Fruit fly (Drosophila melanogaster) whole organism, embryonic: ENCODE data around the gene Rh4.
A peak's percentile ranks its signal among the peaks of the same experiment; 100 is the strongest.

ENCODE experiments used
- Atf6 ChIP-seq: fragments of 200-800 bp; sonication (Bioruptor generic); IDR thresholded peaks from 2 replicates; pipeline ENCODE4 v1.3.6; 2022; ENCODE audit warnings: missing biosample characterization, missing genetic modification characterization
- BEAF-32 ChIP-seq: fragments of 200-800 bp; sonication (Bioruptor generic); optimal IDR thresholded peaks from 3 replicates; lab custom pipeline; 2017; ENCODE audit warnings: missing biosample characterization, missing genetic modification characterization, mild to moderate bottlenecking, moderate library complexity, missing genetic modification reagents
- CG10209 ChIP-seq: fragments of 200-800 bp; sonication (Bioruptor generic); optimal IDR thresholded peaks from 3 replicates; lab custom pipeline; 2017; ENCODE audit warnings: missing biosample characterization, mild to moderate bottlenecking, missing genetic modification characterization, missing genetic modification reagents
- CG10959 ChIP-seq: fragments of 200-800 bp; sonication (Bioruptor generic); IDR thresholded peaks from 2 replicates; pipeline ENCODE4 v1.3.6; 2022; ENCODE audit warnings: missing biosample characterization, missing genetic modification characterization
- CG11504 ChIP-seq: fragments of 200-800 bp; sonication (Bioruptor generic); optimal IDR thresholded peaks from 3 replicates; lab custom pipeline; 2019; ENCODE audit warnings: missing biosample characterization, mild to moderate bottlenecking, missing genetic modification characterization, moderate library complexity
- CG11695 ChIP-seq: fragments of 200-800 bp; sonication (Bioruptor generic); IDR thresholded peaks from 3 replicates; pipeline ENCODE4 v1.3.6; 2022; ENCODE audit warnings: missing biosample characterization, missing genetic modification characterization
- CG11723 ChIP-seq: fragments of 200-800 bp; sonication (Bioruptor generic); optimal IDR thresholded peaks from 2 replicates; lab custom pipeline; 2017; ENCODE audit warnings: missing biosample characterization, mild to moderate bottlenecking, missing genetic modification characterization
- CG12299 ChIP-seq: fragments of 200-800 bp; sonication (Bioruptor generic); optimal IDR thresholded peaks from 2 replicates; lab custom pipeline; 2018; ENCODE audit warnings: missing biosample characterization, mild to moderate bottlenecking, missing genetic modification characterization
- CG12769 ChIP-seq: fragments of 200-800 bp; sonication (Bioruptor generic); optimal IDR thresholded peaks from 2 replicates; lab custom pipeline; 2019; ENCODE audit warnings: missing biosample characterization, mild to moderate bottlenecking, missing genetic modification characterization, moderate library complexity
- CG13287 ChIP-seq: fragments of 200-800 bp; sonication (Bioruptor generic); IDR thresholded peaks from 2 replicates; pipeline ENCODE4 v1.3.6; 2022; ENCODE audit warnings: missing biosample characterization, missing genetic modification characterization; ENCODE audit not compliant: partially characterized antibody
- CG15514 ChIP-seq: fragments of 200-800 bp; sonication (Bioruptor generic); optimal IDR thresholded peaks from 3 replicates; lab custom pipeline; 2017; ENCODE audit warnings: missing biosample characterization, missing genetic modification characterization, mild to moderate bottlenecking, moderate library complexity, missing genetic modification reagents
- CG17385 ChIP-seq: fragments of 200-800 bp; sonication (Bioruptor generic); optimal IDR thresholded peaks from 3 replicates; lab custom pipeline; 2018; ENCODE audit warnings: missing biosample characterization, mild to moderate bottlenecking, missing genetic modification characterization
- CG2678 ChIP-seq: fragments of 200-800 bp; sonication (Bioruptor generic); optimal IDR thresholded peaks from 3 replicates; lab custom pipeline; 2019; ENCODE audit warnings: missing biosample characterization, mild to moderate bottlenecking, missing genetic modification characterization, moderate library complexity
- CG32532 ChIP-seq: fragments of 200-800 bp; sonication (Bioruptor generic); IDR thresholded peaks from 2 replicates; pipeline ENCODE4 v1.3.6; 2022; ENCODE audit warnings: missing biosample characterization, missing genetic modification characterization
- CG3847 ChIP-seq: fragments of 200-800 bp; sonication (Bioruptor generic); IDR thresholded peaks from 2 replicates; pipeline ENCODE4 v1.3.6; 2022; ENCODE audit warnings: missing biosample characterization, missing genetic modification characterization
- CG4707 ChIP-seq: fragments of 200-800 bp; sonication (Bioruptor generic); optimal IDR thresholded peaks from 2 replicates; lab custom pipeline; 2018; ENCODE audit warnings: missing biosample characterization, mild to moderate bottlenecking, missing genetic modification characterization, moderate library complexity
- CG4730 ChIP-seq: fragments of 200-800 bp; sonication (Bioruptor generic); IDR thresholded peaks from 2 replicates; pipeline ENCODE4 v1.3.6; 2022; ENCODE audit warnings: missing biosample characterization, missing genetic modification characterization
- CG6689 ChIP-seq: fragments of 200-800 bp; sonication (Bioruptor generic); IDR thresholded peaks from 2 replicates; pipeline ENCODE4 v1.3.6; 2022; ENCODE audit warnings: missing biosample characterization, missing genetic modification characterization
- CG7839 ChIP-seq: fragments of 200-800 bp; sonication (Bioruptor generic); optimal IDR thresholded peaks from 3 replicates; lab custom pipeline; 2018; ENCODE audit warnings: missing biosample characterization, mild to moderate bottlenecking, missing genetic modification characterization, moderate library complexity
- CG7928 ChIP-seq: fragments of 200-800 bp; sonication (Bioruptor generic); optimal IDR thresholded peaks from 2 replicates; lab custom pipeline; 2017; ENCODE audit warnings: missing biosample characterization, mild to moderate bottlenecking, missing genetic modification characterization
- CG9727 ChIP-seq: fragments of 200-800 bp; sonication (Bioruptor generic); optimal IDR thresholded peaks from 3 replicates; lab custom pipeline; 2017; ENCODE audit warnings: missing biosample characterization, mild to moderate bottlenecking, missing genetic modification characterization
- CG9932 ChIP-seq: fragments of 200-800 bp; sonication (Bioruptor generic); IDR thresholded peaks from 2 replicates; pipeline ENCODE4 v1.3.6; 2022; ENCODE audit warnings: missing biosample characterization, missing genetic modification characterization
- Deaf1 ChIP-seq: fragments of 200-800 bp; optimal IDR thresholded peaks from 3 replicates; lab custom pipeline; 2019; ENCODE audit warnings: missing biosample characterization, mild to moderate bottlenecking, missing genetic modification characterization, moderate library complexity
- Drgx ChIP-seq: fragments of 200-800 bp; sonication (Bioruptor generic); IDR thresholded peaks from 2 replicates; pipeline ENCODE4 v1.3.6; 2022; ENCODE audit warnings: missing biosample characterization, missing genetic modification characterization
- Fer2 ChIP-seq: fragments of 200-800 bp; sonication (Bioruptor generic); optimal IDR thresholded peaks from 2 replicates; lab custom pipeline; 2018; ENCODE audit warnings: missing biosample characterization, mild to moderate bottlenecking, missing genetic modification characterization, moderate library complexity
- Hmr ChIP-seq: fragments of 200-800 bp; sonication (Bioruptor generic); optimal IDR thresholded peaks from 3 replicates; lab custom pipeline; 2017; ENCODE audit warnings: mild to moderate bottlenecking, missing biosample characterization, missing genetic modification reagents, missing genetic modification characterization
- Hr39 ChIP-seq: fragments of >200 bp; optimal IDR thresholded peaks from 2 replicates; lab custom pipeline; 2017
- MESR4 ChIP-seq: fragments of 200-800 bp; sonication (Bioruptor generic); optimal IDR thresholded peaks from 2 replicates; lab custom pipeline; 2018; ENCODE audit warnings: missing biosample characterization, mild to moderate bottlenecking, missing genetic modification characterization, moderate library complexity
- Myb ChIP-seq: fragments of 200-800 bp; sonication (Bioruptor generic); optimal IDR thresholded peaks from 2 replicates; lab custom pipeline; 2016; ENCODE audit warnings: missing biosample characterization, missing genetic modification characterization
- NC2α ChIP-seq: fragments of 200-800 bp; sonication (Bioruptor generic); optimal IDR thresholded peaks from 2 replicates; lab custom pipeline; 2016; ENCODE audit warnings: missing biosample characterization, missing genetic modification characterization
- Nf-YC ChIP-seq: fragments of 200-800 bp; optimal IDR thresholded peaks from 3 replicates; lab custom pipeline; 2019; ENCODE audit warnings: missing biosample characterization, mild to moderate bottlenecking, missing genetic modification characterization, moderate library complexity
- Oli ChIP-seq: fragments of 200-800 bp; sonication (Bioruptor generic); optimal IDR thresholded peaks from 2 replicates; lab custom pipeline; 2018; ENCODE audit warnings: missing biosample characterization, mild to moderate bottlenecking, missing genetic modification characterization, moderate library complexity
- Ptx1 ChIP-seq: fragments of 200-800 bp; sonication (Bioruptor generic); IDR thresholded peaks from 2 replicates; pipeline ENCODE4 v1.3.6; 2022; ENCODE audit warnings: missing biosample characterization, missing genetic modification characterization
- Sry-β ChIP-seq: fragments of 200-800 bp; sonication (Bioruptor generic); optimal IDR thresholded peaks from 2 replicates; lab custom pipeline; 2018; ENCODE audit warnings: missing biosample characterization, mild to moderate bottlenecking, missing genetic modification characterization, moderate library complexity
- cas ChIP-seq: fragments of 200-800 bp; sonication (Bioruptor generic); IDR thresholded peaks from 2 replicates; pipeline ENCODE4 v1.3.6; 2022; ENCODE audit warnings: missing biosample characterization, missing genetic modification characterization
- caup ChIP-seq: fragments of 200-800 bp; sonication (Bioruptor generic); optimal IDR thresholded peaks from 3 replicates; lab custom pipeline; 2017; ENCODE audit warnings: missing biosample characterization, mild to moderate bottlenecking, missing genetic modification characterization, moderate library complexity; ENCODE audit not compliant: severe bottlenecking
- hkb ChIP-seq, 2 experiments: fragments of 200-800 bp in 1 of 2; fragments of >200 bp in 1 of 2; sonication (Bioruptor generic) in 1 of 2; IDR thresholded peaks in 1 of 2; optimal IDR thresholded peaks in 1 of 2; 2 replicates each; pipeline versions ENCODE4 v1.3.6 to Lab custom; 2017 to 2022; ENCODE audit warnings: missing biosample characterization in 1 of 2, missing genetic modification characterization in 1 of 2
- lab ChIP-seq: fragments of 200-800 bp; sonication (Bioruptor generic); optimal IDR thresholded peaks from 3 replicates; lab custom pipeline; 2017; ENCODE audit warnings: missing biosample characterization, missing genetic modification characterization, mild to moderate bottlenecking, moderate library complexity, missing genetic modification reagents
- mld ChIP-seq: fragments of 200-800 bp; sonication (Bioruptor generic); IDR thresholded peaks from 3 replicates; pipeline ENCODE4 v1.3.6; 2022; ENCODE audit warnings: missing biosample characterization, missing genetic modification characterization; ENCODE audit not compliant: partially characterized antibody
- pan ChIP-seq, 4 experiments: fragments of >200 bp in 3 of 4; fragments of 200-800 bp in 1 of 4; sonication (Bioruptor generic) in 1 of 4; optimal IDR thresholded peaks in 3 of 4; IDR thresholded peaks in 1 of 4; 2 replicates each; pipeline versions ENCODE4 v1.3.6 to Lab custom; 2017 to 2022; ENCODE audit warnings: missing biosample characterization in 2 of 4, missing genetic modification characterization in 2 of 4, mixed read lengths in 1 of 4
- phol ChIP-seq: fragments of 200-800 bp; sonication (Bioruptor generic); optimal IDR thresholded peaks from 3 replicates; lab custom pipeline; 2018; ENCODE audit warnings: missing biosample characterization, mild to moderate bottlenecking, missing genetic modification characterization, moderate library complexity
- prd ChIP-seq, 3 experiments: fragments of >200 bp in 2 of 3; fragments of 200-800 bp in 1 of 3; sonication (Bioruptor generic) in 1 of 3; optimal IDR thresholded peaks in 2 of 3; IDR thresholded peaks in 1 of 3; 2 replicates in 2 of 3; 3 replicates in 1 of 3; pipeline versions ENCODE4 v1.3.6 to Lab custom; 2017 to 2022; ENCODE audit warnings: missing biosample characterization in 1 of 3, missing genetic modification characterization in 1 of 3
- pzg ChIP-seq: fragments of 200-800 bp; sonication (Bioruptor generic); optimal IDR thresholded peaks from 3 replicates; lab custom pipeline; 2018; ENCODE audit warnings: missing biosample characterization, mild to moderate bottlenecking, missing genetic modification characterization, moderate library complexity
- rib ChIP-seq: fragments of 200-800 bp; sonication (Bioruptor generic); IDR thresholded peaks from 2 replicates; pipeline ENCODE4 v1.3.6; 2022; ENCODE audit warnings: missing biosample characterization, missing genetic modification characterization
- row ChIP-seq: fragments of 200-800 bp; sonication (Bioruptor generic); IDR thresholded peaks from 3 replicates; pipeline ENCODE4 v1.3.6; 2022; ENCODE audit warnings: missing biosample characterization, missing genetic modification characterization
- seq ChIP-seq: fragments of 200-800 bp; sonication (Bioruptor generic); IDR thresholded peaks from 2 replicates; pipeline ENCODE4 v1.3.6; 2022; ENCODE audit warnings: missing biosample characterization, missing genetic modification characterization
- slbo ChIP-seq: fragments of 200-800 bp; sonication (Bioruptor generic); IDR thresholded peaks from 2 replicates; pipeline ENCODE4 v1.3.6; 2022; ENCODE audit warnings: missing biosample characterization, missing genetic modification characterization
- sob ChIP-seq: fragments of 200-800 bp; sonication (Bioruptor generic); IDR thresholded peaks from 2 replicates; pipeline ENCODE4 v1.3.6; 2022; ENCODE audit warnings: missing biosample characterization, missing genetic modification characterization

Rh4 gene

DNA sequence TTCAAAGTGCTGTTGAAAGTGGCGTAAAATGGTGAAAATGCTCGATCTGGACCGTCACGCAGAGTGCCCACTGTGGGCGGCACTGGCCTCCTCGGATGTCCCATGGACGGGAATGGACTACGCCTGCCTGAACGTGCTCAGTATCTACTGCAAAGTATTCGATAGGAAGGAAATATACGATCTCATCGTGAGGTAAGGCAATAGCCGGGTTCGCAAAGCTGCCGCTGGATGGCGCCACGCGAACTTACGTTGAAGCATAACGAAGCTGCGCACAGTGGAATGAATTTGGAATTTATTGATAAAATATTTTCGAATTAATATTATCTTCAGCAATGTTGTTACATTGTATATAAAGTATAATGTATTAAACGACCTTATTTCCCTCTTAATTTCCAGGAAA lies 34.1 kb upstream of the Rh4 start (continued):
- TF ChIP-seq CG12769 (tag; lab: Kevin White, UChicago) (peak; percentile 37), BEAF-32 (GFP tag; lab: Kevin White, UChicago) (peak; percentile 32), NC2α (GFP tag; lab: Kevin White, UChicago) (no peak), row (GFP tag; lab: Robert Waterston, UW) (peak; percentile 40; the same call in 1 of the 3 replicates), CG4707 (GFP tag; lab: Kevin White, UChicago) (peak; percentile 64), CG10959 (GFP tag; lab: Robert Waterston, UW) (no peak), Deaf1 (tag; lab: Kevin White, UChicago) (peak; percentile 28), CG11723 (GFP tag; lab: Kevin White, UChicago) (no peak), MESR4 (GFP tag; lab: Kevin White, UChicago) (no peak), Sry-β (no peak), phol (no peak), pan (optimal IDR thresholded peaks at IDR 0.05; lab: Kevin White, UChicago) (no peak), pan (GFP tag; optimal IDR thresholded peaks at IDR 0.05 in 1 of 2, IDR thresholded peaks at IDR 0.05 in 1 of 2) (peak in 1 of 2 experiments; percentile 38), Hr39 (lab: Kevin White, UChicago) (no peak), CG10209 (GFP tag; lab: Kevin White, UChicago) (no peak), Oli (tag; lab: Kevin White, UChicago) (no peak), CG9932 (GFP tag; lab: Robert Waterston, UW) (0 out of 2 replicates have a peak, but pooled peaks have one; percentile 7), CG3847 (0 out of 2 replicates have a peak, but pooled peaks have one; percentile 9), Atf6 (no peak; the same call in 1 of the 2 replicates), rib (no peak), CG7928 (GFP tag; lab: Kevin White, UChicago) (no peak), CG13287 (GFP tag; lab: Robert Waterston, UW) (peak; percentile 24; the same call in 1 of the 2 replicates), CG4730 (no peak), pzg (GFP tag; lab: Kevin White, UChicago) (peak; percentile 7), hkb (optimal IDR thresholded peaks at IDR 0.05; lab: Kevin White, UChicago) (no peak), hkb (GFP tag; IDR thresholded peaks at IDR 0.05; lab: Robert Waterston, UW) (peak; percentile 22; the same call in 1 of the 2 replicates), cas (GFP tag; lab: Robert Waterston, UW) (no peak), Fer2 (tag; lab: Kevin White, UChicago) (no peak), Hmr (peak; percentile 22), CG6689 (GFP tag; lab: Robert Waterston, UW) (peak; percentile 24; the same call in 1 of the 2 replicates), CG32532 (GFP tag; lab: Robert Waterston, UW) (peak; percentile 66; the same call in 1 of the 2 replicates), Myb (GFP tag; lab: Kevin White, UChicago) (no peak), sob (peak; percentile 31; the same call in 1 of the 2 replicates)
- TF ChIP-seq, all 482 proteins: peak for 38

DNA sequence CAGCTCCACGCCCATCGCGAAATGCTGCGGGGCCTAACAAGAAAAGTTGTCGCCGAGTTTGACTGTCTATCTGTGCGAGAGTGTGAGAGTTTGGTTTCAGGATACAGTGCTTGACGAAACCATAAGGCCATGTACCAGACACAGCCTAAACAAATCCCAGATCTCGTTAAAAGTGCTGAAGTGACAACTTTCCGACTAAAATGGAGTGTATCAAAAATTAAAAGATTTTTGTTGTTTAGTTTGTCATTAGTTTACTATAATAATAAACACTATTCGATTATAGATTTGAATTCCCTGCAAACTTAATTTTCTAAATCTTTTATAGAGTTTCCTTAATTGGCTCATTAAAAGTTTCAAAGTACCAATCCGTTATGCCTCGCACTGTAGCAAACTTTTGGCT lies 31.3 kb upstream of the Rh4 start:
- TF ChIP-seq CG12299 (tag; lab: Kevin White, UChicago), result no peak
- no peak for TF ChIP-seq Nf-YC (tag; lab: Kevin White, UChicago)
- TF ChIP-seq CG7839 (tag; lab: Kevin White, UChicago), result peak; percentile 50
- TF ChIP-seq CG11695 (GFP tag; lab: Robert Waterston, UW), result peak; percentile 59; the same call in 2 of the 3 replicates
- peak; percentile 64 for TF ChIP-seq lab
- TF ChIP-seq Ptx1 (GFP tag; lab: Robert Waterston, UW), result peak; percentile 41; the same call in 1 of the 2 replicates
- peak; percentile 9 for TF ChIP-seq CG9727 (GFP tag; lab: Kevin White, UChicago)
- TF ChIP-seq slbo (GFP tag; lab: Robert Waterston, UW), result peak; percentile 50; the same call in 1 of the 2 replicates
- TF ChIP-seq CG17385 (GFP tag; lab: Kevin White, UChicago), result peak; percentile 38
- TF ChIP-seq seq (GFP tag; lab: Robert Waterston, UW), result 0 out of 2 replicates have a peak, but pooled peaks have one; percentile 33
- TF ChIP-seq CG15514, result peak; percentile 19
- peak; percentile 65 for TF ChIP-seq CG2678 (tag; lab: Kevin White, UChicago)
- peak; percentile 63 for TF ChIP-seq CG11504 (tag; lab: Kevin White, UChicago)
- peak; percentile 33 for TF ChIP-seq caup
- peak; percentile 37; the same call in 1 of the 2 replicates for TF ChIP-seq Drgx (GFP tag; lab: Robert Waterston, UW)
- peak; percentile 10; the same call in 1 of the 2 replicates for TF ChIP-seq Atf6
- no peak for TF ChIP-seq mld (GFP tag; lab: Robert Waterston, UW)
- TF ChIP-seq prd (optimal IDR thresholded peaks at IDR 0.05; lab: Kevin White, UChicago), result no peak
- TF ChIP-seq prd (GFP tag; IDR thresholded peaks at IDR 0.05; lab: Robert Waterston, UW), result no peak
